Fruit fly (Drosophila melanogaster): Measurements from ENCODE around the gene REPTOR.

Gene REPTOR

DNA sequence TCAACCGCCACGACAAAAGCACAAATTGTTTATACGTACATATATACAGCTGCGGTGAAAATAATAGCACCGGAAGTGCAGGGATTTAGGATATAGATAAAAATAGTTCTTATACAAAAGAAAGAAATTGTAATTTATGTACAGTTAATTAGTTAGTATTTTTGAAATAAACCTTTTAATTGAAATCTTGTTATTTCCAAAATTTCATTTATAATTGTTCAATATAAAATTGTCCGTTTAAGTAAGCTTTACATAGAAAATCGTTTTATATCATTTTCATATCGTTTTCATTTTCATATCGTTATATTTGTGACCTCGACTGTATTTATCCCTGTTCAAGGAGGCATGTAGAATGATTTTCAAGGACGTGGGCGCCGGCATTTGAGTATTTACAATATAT lies 8.5 kb downstream of the REPTOR start (continued):
- TF ChIP-seq H15 (GFP tag; IDR thresholded peaks at IDR 0.05) = no peak
- TF ChIP-seq CG42726 (GFP tag; IDR thresholded peaks at IDR 0.05; ENCODE audit: partially characterized antibody) = no peak
- peak; percentile 1 for TF ChIP-seq CG12769 (tag; optimal IDR thresholded peaks at IDR 0.05)
- TF ChIP-seq Oaz (GFP tag; IDR thresholded peaks at IDR 0.05) = no peak
- TF ChIP-seq wek (GFP tag; optimal IDR thresholded peaks at IDR 0.05) = no peak
- TF ChIP-seq nerfin-2 (GFP tag; IDR thresholded peaks at IDR 0.05; ENCODE audit: partially characterized antibody) = no peak
- no peak for TF ChIP-seq CG8089 (GFP tag; optimal IDR thresholded peaks at IDR 0.05)
- no peak for TF ChIP-seq CG1602 (GFP tag; optimal IDR thresholded peaks at IDR 0.05)
- TF ChIP-seq CG17359 (tag; optimal IDR thresholded peaks at IDR 0.05) = peak; percentile 53
- TF ChIP-seq CG17186 (GFP tag; optimal IDR thresholded peaks at IDR 0.05) = no peak
- TF ChIP-seq slbo (GFP tag; IDR thresholded peaks at IDR 0.05) = peak; percentile 62
- no peak for TF ChIP-seq Sry-δ (GFP tag; optimal IDR thresholded peaks at IDR 0.05)
- no peak for TF ChIP-seq gcm2 (GFP tag; optimal IDR thresholded peaks at IDR 0.05)
- no peak for TF ChIP-seq NC2α (GFP tag; optimal IDR thresholded peaks at IDR 0.05)
- TF ChIP-seq klu (GFP tag; IDR thresholded peaks at IDR 0.05) = 0 out of 2 replicates have a peak, but pooled peaks have one; percentile 20
- no peak for TF ChIP-seq Pdp1 (GFP tag; optimal IDR thresholded peaks at IDR 0.05)
- TF ChIP-seq Neu2 (GFP tag; optimal IDR thresholded peaks at IDR 0.05; ENCODE audit: borderline replicate concordance) = no peak
- TF ChIP-seq Sry-β (GFP tag; optimal IDR thresholded peaks at IDR 0.05) = no peak
- TF ChIP-seq Rx (GFP tag; IDR thresholded peaks at IDR 0.05) = no peak
- no peak for TF ChIP-seq wdn (GFP tag; IDR thresholded peaks at IDR 0.05)
- no peak for TF ChIP-seq hkb (optimal IDR thresholded peaks at IDR 0.05)
- 0 out of 2 replicates have a peak, but pooled peaks have one; percentile 41 for TF ChIP-seq hkb (GFP tag; IDR thresholded peaks at IDR 0.05)
- TF ChIP-seq CG4328 (GFP tag; optimal IDR thresholded peaks at IDR 0.05) = peak; percentile 5
- peak; percentile 78 for TF ChIP-seq CG6765 (GFP tag; optimal IDR thresholded peaks at IDR 0.05)
- TF ChIP-seq Fer2 (tag; optimal IDR thresholded peaks at IDR 0.05) = peak; percentile 47
- TF ChIP-seq CG7357 (GFP tag; IDR thresholded peaks at IDR 0.05) = no peak
- TF ChIP-seq CG6654 (GFP tag; optimal IDR thresholded peaks at IDR 0.05) = no peak
- TF ChIP-seq CG15601 (tag; optimal IDR thresholded peaks at IDR 0.05) = no peak
- TF ChIP-seq zfh1 (GFP tag; IDR thresholded peaks at IDR 0.05) = no peak
- TF ChIP-seq sug (tag; optimal IDR thresholded peaks at IDR 0.05) = peak; percentile 63
- TF ChIP-seq CG15073 (GFP tag; optimal IDR thresholded peaks at IDR 0.05) = no peak
- TF ChIP-seq pzg (GFP tag; optimal IDR thresholded peaks at IDR 0.05) = no peak
- TF ChIP-seq CG31365 (tag; optimal IDR thresholded peaks at IDR 0.05) = no peak
- no peak for TF ChIP-seq NC2β (GFP tag; optimal IDR thresholded peaks at IDR 0.05)
- no peak for TF ChIP-seq emc (GFP tag; optimal IDR thresholded peaks at IDR 0.05)
- no peak for TF ChIP-seq slp2 (GFP tag; optimal IDR thresholded peaks at IDR 0.05)
- no peak for TF ChIP-seq CG2199 (GFP tag; IDR thresholded peaks at IDR 0.05)
- TF ChIP-seq lbe (GFP tag; optimal IDR thresholded peaks at IDR 0.05) = no peak
- TF ChIP-seq oc (tag; optimal IDR thresholded peaks at IDR 0.05) = no peak
- peak; percentile 2 for TF ChIP-seq odd (GFP tag; optimal IDR thresholded peaks at IDR 0.05)
- peak; percentile 29 for TF ChIP-seq CG10979 (tag; optimal IDR thresholded peaks at IDR 0.05)
- no peak for TF ChIP-seq Abd-B (GFP tag; optimal IDR thresholded peaks at IDR 0.05)
- no peak for TF ChIP-seq Bdp1 (GFP tag; optimal IDR thresholded peaks at IDR 0.05)
- no peak for TF ChIP-seq CG10274 (GFP tag; optimal IDR thresholded peaks at IDR 0.05)
- TF ChIP-seq stc (GFP tag; IDR thresholded peaks at IDR 0.05) = peak; percentile 41; the same call in 1 of the 2 replicates
- TF ChIP-seq Stat92E (GFP tag; optimal IDR thresholded peaks at IDR 0.05) = no peak
- TF ChIP-seq Meics (GFP tag; optimal IDR thresholded peaks at IDR 0.05) = peak; percentile 84
- TF ChIP-seq eyg (GFP tag; optimal IDR thresholded peaks at IDR 0.05) = no peak
- no peak for TF ChIP-seq jing (GFP tag; optimal IDR thresholded peaks at IDR 0.05)
- peak; percentile 76 for TF ChIP-seq cwo (GFP tag; optimal IDR thresholded peaks at IDR 0.05)
- TF ChIP-seq Hsf (GFP tag; optimal IDR thresholded peaks at IDR 0.05) = peak; percentile 56
